Worm (Caenorhabditis elegans) whole organism, late embryonic: ENCODE results near the gene lrch-1.

ENCODE experiments used
- F13H6.1 ChIP-seq: sonication (generic microtip); optimal IDR thresholded peaks from 2 replicates; lab custom pipeline; 2016; ENCODE audit warnings: missing genetic modification characterization, missing compliant biosample characterization
- K09A11.1 ChIP-seq: sonication (generic microtip); optimal IDR thresholded peaks from 2 replicates; lab custom pipeline; 2017; ENCODE audit warnings: antibody characterized with exemption, mild to moderate bottlenecking, missing genetic modification characterization, missing compliant biosample characterization; ENCODE audit not compliant: insufficient read depth
- T23F11.4 ChIP-seq: fragments of 200-800 bp; sonication (Bioruptor generic); optimal IDR thresholded peaks from 2 replicates; lab custom pipeline; 2018; ENCODE audit warnings: mild to moderate bottlenecking, missing genetic modification characterization, missing compliant biosample characterization
- Y22D7AL.16 ChIP-seq: sonication (generic microtip); optimal IDR thresholded peaks from 2 replicates; lab custom pipeline; 2016; ENCODE audit warnings: missing genetic modification characterization, missing compliant biosample characterization
- ahr-1 ChIP-seq: sonication (generic microtip); optimal IDR thresholded peaks from 2 replicates; lab custom pipeline; 2016; ENCODE audit warnings: missing genetic modification characterization, missing compliant biosample characterization
- ama-1 ChIP-seq: fragments of 150-350 bp; optimal IDR thresholded peaks from 2 replicates; lab custom pipeline; 2014
- ceh-14 ChIP-seq: sonication (generic microtip); optimal IDR thresholded peaks from 2 replicates; lab custom pipeline; 2016; ENCODE audit warnings: missing genotype, missing genetic modification characterization, missing compliant biosample characterization
- ceh-18 ChIP-seq: sonication (generic microtip); optimal IDR thresholded peaks from 2 replicates; lab custom pipeline; 2016; ENCODE audit warnings: missing genetic modification characterization, missing compliant biosample characterization
- ceh-19 ChIP-seq: fragments of 200-800 bp; sonication (Bioruptor generic); optimal IDR thresholded peaks from 2 replicates; lab custom pipeline; 2018; ENCODE audit warnings: mild to moderate bottlenecking, missing genetic modification characterization, missing compliant biosample characterization
- ceh-22 ChIP-seq: sonication (generic microtip); optimal IDR thresholded peaks from 2 replicates; lab custom pipeline; 2017; ENCODE audit warnings: missing biosample characterization, missing genetic modification characterization
- ceh-30 ChIP-seq: fragments of 150-350 bp; optimal IDR thresholded peaks from 2 replicates; lab custom pipeline; 2014; ENCODE audit warnings: missing biosample characterization, missing genetic modification characterization
- ceh-31 ChIP-seq: sonication (generic microtip); optimal IDR thresholded peaks from 2 replicates; lab custom pipeline; 2016; ENCODE audit warnings: missing genetic modification characterization, missing compliant biosample characterization
- ceh-34 ChIP-seq: sonication (generic microtip); optimal IDR thresholded peaks from 2 replicates; lab custom pipeline; 2016; ENCODE audit warnings: mild to moderate bottlenecking, missing genetic modification characterization, missing compliant biosample characterization
- ceh-45 ChIP-seq: fragments of 200-800 bp; sonication (Bioruptor generic); IDR thresholded peaks from 2 replicates; pipeline ENCODE4 v1.3.6; 2022; ENCODE audit warnings: missing genetic modification reagents, missing genetic modification characterization, missing compliant biosample characterization
- ceh-6 ChIP-seq: fragments of 200-800 bp; sonication (Bioruptor generic); optimal IDR thresholded peaks from 2 replicates; lab custom pipeline; 2018; ENCODE audit warnings: mild to moderate bottlenecking, missing genetic modification characterization, missing compliant biosample characterization
- che-1 ChIP-seq: sonication (generic microtip); optimal IDR thresholded peaks from 2 replicates; lab custom pipeline; 2016; ENCODE audit warnings: mild to moderate bottlenecking, missing genetic modification characterization, missing compliant biosample characterization
- dve-1 ChIP-seq: sonication (generic microtip); optimal IDR thresholded peaks from 2 replicates; lab custom pipeline; 2017; ENCODE audit warnings: antibody characterized with exemption, mild to moderate bottlenecking, missing genetic modification characterization, missing compliant biosample characterization
- elt-2 ChIP-seq: sonication (generic microtip); optimal IDR thresholded peaks from 2 replicates; lab custom pipeline; 2016; ENCODE audit warnings: missing genetic modification reagents, missing genetic modification characterization, missing compliant biosample characterization
- ets-4 ChIP-seq: sonication (generic microtip); optimal IDR thresholded peaks from 2 replicates; lab custom pipeline; 2016; ENCODE audit warnings: missing genetic modification characterization, missing compliant biosample characterization
- fax-1 ChIP-seq: sonication (generic microtip); optimal IDR thresholded peaks from 2 replicates; lab custom pipeline; 2016; ENCODE audit warnings: missing genotype, missing genetic modification characterization, missing compliant biosample characterization
- fkh-6 ChIP-seq: sonication (generic microtip); optimal IDR thresholded peaks from 2 replicates; lab custom pipeline; 2016; ENCODE audit warnings: missing genetic modification characterization, missing compliant biosample characterization
- hlh-13 ChIP-seq: fragments of 200-800 bp; sonication (Bioruptor generic); optimal IDR thresholded peaks from 2 replicates; lab custom pipeline; 2018; ENCODE audit warnings: mild to moderate bottlenecking, missing genetic modification characterization, missing compliant biosample characterization
- hlh-6 ChIP-seq: sonication (generic microtip); optimal IDR thresholded peaks from 2 replicates; lab custom pipeline; 2016; ENCODE audit warnings: missing genotype, missing genetic modification characterization, missing compliant biosample characterization
- hlh-8 ChIP-seq: sonication (generic microtip); optimal IDR thresholded peaks from 2 replicates; lab custom pipeline; 2016; ENCODE audit warnings: missing genotype, missing genetic modification characterization, missing compliant biosample characterization
- lin-11 ChIP-seq: fragments of 200-800 bp; sonication (Bioruptor generic); optimal IDR thresholded peaks from 2 replicates; lab custom pipeline; 2018; ENCODE audit warnings: mild to moderate bottlenecking, missing genetic modification characterization, missing compliant biosample characterization
- mec-3 ChIP-seq: sonication (generic microtip); optimal IDR thresholded peaks from 2 replicates; lab custom pipeline; 2016; ENCODE audit warnings: borderline replicate concordance, missing genetic modification characterization, missing compliant biosample characterization
- nhr-11 ChIP-seq: fragments of 150-350 bp; optimal IDR thresholded peaks from 2 replicates; lab custom pipeline; 2014; ENCODE audit warnings: missing biosample characterization, missing genetic modification characterization
- nhr-232 ChIP-seq: sonication (generic microtip); optimal IDR thresholded peaks from 2 replicates; lab custom pipeline; 2016; ENCODE audit warnings: missing genetic modification characterization, missing compliant biosample characterization
- npax-4 ChIP-seq: sonication (generic microtip); optimal IDR thresholded peaks from 2 replicates; lab custom pipeline; 2016; ENCODE audit warnings: missing genetic modification characterization, missing compliant biosample characterization
- pag-3 ChIP-seq: sonication (generic microtip); optimal IDR thresholded peaks from 2 replicates; lab custom pipeline; 2016; ENCODE audit warnings: missing compliant biosample characterization, missing genetic modification characterization, borderline replicate concordance
- pha-4 ChIP-seq: fragments of 150-350 bp; optimal IDR thresholded peaks from 2 replicates; lab custom pipeline; 2018; ENCODE audit warnings: missing biosample characterization, missing genetic modification reagents, missing genetic modification characterization
- pqm-1 ChIP-seq: sonication (generic microtip); optimal IDR thresholded peaks from 2 replicates; lab custom pipeline; 2016; ENCODE audit warnings: missing genetic modification characterization, missing compliant biosample characterization
- pros-1 ChIP-seq: fragments of 150-350 bp; optimal IDR thresholded peaks from 2 replicates; lab custom pipeline; 2014; ENCODE audit warnings: missing biosample characterization, missing genetic modification reagents, missing genetic modification characterization
- ref-2 ChIP-seq: sonication (generic microtip); optimal IDR thresholded peaks from 2 replicates; lab custom pipeline; 2016; ENCODE audit warnings: missing genetic modification characterization, missing compliant biosample characterization
- sox-2 ChIP-seq: fragments of 200-800 bp; sonication (Bioruptor generic); IDR thresholded peaks from 2 replicates; pipeline ENCODE4 v1.3.6; 2022; ENCODE audit warnings: missing genetic modification reagents, missing genetic modification characterization, missing compliant biosample characterization
- sox-4 ChIP-seq: sonication (generic microtip); optimal IDR thresholded peaks from 2 replicates; lab custom pipeline; 2017; ENCODE audit warnings: mild to moderate bottlenecking, missing genetic modification characterization, inconsistent platforms, missing compliant biosample characterization
- syd-9 ChIP-seq: sonication (generic microtip); optimal IDR thresholded peaks from 2 replicates; lab custom pipeline; 2016; ENCODE audit warnings: mild to moderate bottlenecking, missing genetic modification characterization, moderate library complexity, missing compliant biosample characterization
- tbx-7 ChIP-seq: sonication (generic microtip); optimal IDR thresholded peaks from 2 replicates; lab custom pipeline; 2016; ENCODE audit warnings: missing genotype, missing genetic modification characterization, missing compliant biosample characterization
- ttx-3 ChIP-seq: sonication (generic microtip); optimal IDR thresholded peaks from 2 replicates; lab custom pipeline; 2016; ENCODE audit warnings: missing genetic modification reagents, missing genetic modification characterization, missing compliant biosample characterization
- unc-3 ChIP-seq, 2 experiments: fragments of 200-800 bp in 1 of 2; sonication (Bioruptor generic) in 1 of 2; sonication (generic microtip) in 1 of 2; conservative IDR thresholded peaks in 1 of 2; optimal IDR thresholded peaks in 1 of 2; 2 replicates each; pipeline versions ENCODE4 v1.3.6 to Lab custom; 2016 to 2022; ENCODE audit warnings: missing compliant biosample characterization in 2 of 2, missing genetic modification characterization in 2 of 2, missing genetic modification reagents in 1 of 2
- unc-42 ChIP-seq: sonication (generic microtip); optimal IDR thresholded peaks from 2 replicates; lab custom pipeline; 2016; ENCODE audit warnings: missing genotype, missing genetic modification characterization, missing compliant biosample characterization
- unc-55 ChIP-seq: sonication (generic microtip); optimal IDR thresholded peaks from 2 replicates; lab custom pipeline; 2017; ENCODE audit warnings: missing biosample characterization, missing genetic modification reagents, missing genetic modification characterization
- unc-86 ChIP-seq: sonication (generic microtip); optimal IDR thresholded peaks from 2 replicates; lab custom pipeline; 2016; ENCODE audit warnings: missing genetic modification characterization, missing compliant biosample characterization
- zip-5 ChIP-seq: sonication (generic microtip); optimal IDR thresholded peaks from 2 replicates; lab custom pipeline; 2016; ENCODE audit warnings: missing genetic modification characterization, missing compliant biosample characterization

Gene lrch-1

DNA sequence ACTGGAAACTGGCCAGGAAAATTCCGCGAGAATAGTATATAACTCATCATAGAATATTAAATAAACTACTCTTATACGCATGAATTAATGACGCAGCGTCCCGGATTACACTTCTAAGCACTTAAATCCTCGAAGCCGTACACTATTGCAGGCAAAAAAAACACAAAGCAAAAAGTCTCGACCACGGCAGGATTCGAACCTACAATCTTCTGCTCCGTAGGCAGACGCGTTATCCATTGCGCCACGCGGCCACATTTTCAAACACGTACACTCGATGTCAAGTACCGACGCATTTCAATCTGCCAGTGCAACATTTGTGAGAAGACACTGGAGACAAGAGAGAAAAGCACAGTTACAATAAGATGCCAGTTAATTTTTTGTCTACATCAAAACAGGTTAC, 3.4 kb upstream of the lrch-1 start (continued):
- TF ChIP-seq ahr-1 (tag; lab: Kevin White, UChicago) (no peak), ceh-34 (tag; lab: Kevin White, UChicago) (peak; percentile 32), tbx-7 (tag; lab: Kevin White, UChicago) (no peak), ceh-6 (peak; percentile 69), che-1 (tag; lab: Kevin White, UChicago) (peak; percentile 62), npax-4 (no peak), dve-1 (tag; lab: Kevin White, UChicago) (peak; percentile 63), sox-4 (no peak), lin-11 (peak; percentile 35), syd-9 (tag; lab: Kevin White, UChicago) (peak; percentile 52), hlh-13 (GFP tag; lab: Kevin White, UChicago) (peak; percentile 35), fkh-6 (tag; lab: Kevin White, UChicago) (peak; percentile 2), ceh-45 (peak; percentile 53; the same call in 1 of the 2 replicates), unc-86 (tag; lab: Kevin White, UChicago) (no peak), pros-1 (tag; lab: Kevin White, UChicago) (no peak), fax-1 (tag; lab: Kevin White, UChicago) (peak; percentile 48), unc-55 (GFP tag; lab: Kevin White, UChicago) (no peak), pqm-1 (tag; lab: Kevin White, UChicago) (no peak), K09A11.1 (tag; lab: Kevin White, UChicago) (no peak), ets-4 (tag; lab: Kevin White, UChicago) (no peak), mec-3 (no peak), pag-3 (tag; lab: Kevin White, UChicago) (no peak)

DNA sequence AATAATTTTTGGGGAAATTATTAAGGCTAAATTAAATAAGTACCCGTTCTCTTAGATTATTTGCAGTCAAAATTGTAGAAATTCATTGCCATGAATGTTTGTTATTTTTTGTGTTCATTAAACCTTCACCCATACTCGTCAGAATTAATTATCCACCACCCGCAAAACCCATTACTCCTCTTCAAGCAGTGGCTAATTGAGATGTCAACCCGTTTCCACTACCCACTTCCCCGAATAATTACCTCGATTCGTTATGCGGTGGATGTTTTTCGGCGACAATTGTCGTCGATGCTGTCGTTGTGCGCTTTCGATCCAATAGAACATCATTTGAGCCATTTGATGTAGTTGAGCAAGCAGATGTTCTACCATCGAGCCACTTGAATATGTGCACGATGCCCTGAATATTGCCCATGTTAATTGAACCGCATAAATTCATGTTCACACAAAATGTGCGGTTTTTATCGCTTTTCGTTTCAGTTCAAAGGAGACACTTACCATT, 5.1 kb downstream of the lrch-1 start:
- TF ChIP-seq ceh-18 (tag; lab: Kevin White, UChicago) (no peak), ceh-31 (tag; lab: Kevin White, UChicago) (peak; percentile 33), Y22D7AL.16 (tag; lab: Kevin White, UChicago) (no peak), elt-2 (no peak), ceh-19 (GFP tag; lab: Kevin White, UChicago) (no peak), pha-4 (tag; lab: Kevin White, UChicago) (no peak), unc-42 (tag; lab: Kevin White, UChicago) (peak; percentile 77), ahr-1 (tag; lab: Kevin White, UChicago) (no peak)

DNA sequence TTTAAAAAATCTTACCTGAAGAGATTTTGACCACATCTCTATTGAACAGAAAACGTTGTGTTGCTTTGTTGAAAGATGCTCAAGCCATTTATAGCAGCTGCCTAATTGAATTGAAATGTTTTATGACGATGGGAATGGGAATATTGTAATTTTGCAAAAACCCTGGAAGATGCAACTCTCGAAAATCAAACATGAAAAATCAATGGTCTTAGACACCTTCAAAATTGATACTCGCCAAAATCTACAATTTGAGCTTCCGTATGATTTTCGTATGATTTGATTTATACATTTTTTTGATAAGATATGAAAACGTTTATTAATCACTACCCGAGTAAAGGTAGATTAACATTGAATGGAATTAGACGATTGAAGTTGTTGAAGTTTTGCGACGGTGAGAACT, 8.0 kb downstream of the lrch-1 start, which contains the start of gene C14F11.7:
Gene C14F11.7, minus strand, starts transcription at position 101 of the 400 bp plus-strand sequence.
- TF ChIP-seq syd-9 (tag; lab: Kevin White, UChicago) (no peak), ama-1 (no peak), T23F11.4 (no peak), F13H6.1 (tag; lab: Kevin White, UChicago) (no peak), che-1 (tag; lab: Kevin White, UChicago) (no peak)

DNA sequence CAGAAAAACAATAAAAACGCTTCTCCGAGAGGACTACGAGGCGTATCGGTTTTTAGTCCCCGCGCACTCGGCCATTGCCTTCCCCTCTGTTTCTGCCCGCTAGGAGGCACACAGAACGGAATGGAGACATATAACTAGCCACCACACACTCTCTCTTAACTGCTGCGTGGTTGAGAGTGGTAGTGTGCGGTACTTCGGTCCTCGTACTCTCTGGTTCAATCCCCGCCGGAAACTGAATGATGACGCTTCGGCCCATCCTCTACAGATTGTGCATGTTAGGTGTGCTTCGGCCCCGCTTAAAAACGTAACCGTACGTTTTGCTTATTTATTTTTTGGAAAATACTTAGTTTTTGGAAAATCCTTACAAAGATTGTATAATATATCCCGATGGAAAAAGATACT, 8.8 kb downstream of the lrch-1 start, which contains the start of gene T13C5.6:
Gene T13C5.6, minus strand, starts transcription at position 1 of the 402 bp plus-strand sequence.
- peak; percentile 98 for TF ChIP-seq hlh-6 (tag; lab: Kevin White, UChicago)
- peak; percentile 95 for TF ChIP-seq ttx-3
- peak; percentile 92 for TF ChIP-seq ceh-45
- TF ChIP-seq ref-2 (tag; lab: Kevin White, UChicago): peak; percentile 98
- peak; percentile 94 for TF ChIP-seq npax-4
- TF ChIP-seq ceh-18 (tag; lab: Kevin White, UChicago): peak; percentile 97
- peak; percentile 82 for TF ChIP-seq K09A11.1 (tag; lab: Kevin White, UChicago)
- no peak for TF ChIP-seq pha-4 (tag; lab: Kevin White, UChicago)
- peak; percentile 96 for TF ChIP-seq pag-3 (tag; lab: Kevin White, UChicago)
- peak; percentile 96 for TF ChIP-seq sox-2 (GFP tag; lab: Robert Waterston, UW)
- TF ChIP-seq nhr-11 (tag; lab: Kevin White, UChicago): no peak
- peak; percentile 96 for TF ChIP-seq hlh-13 (GFP tag; lab: Kevin White, UChicago)
- TF ChIP-seq unc-3 (GFP tag; conservative IDR thresholded peaks at IDR 0.05; lab: Robert Waterston, UW): peak; percentile 98
- TF ChIP-seq unc-3 (tag; optimal IDR thresholded peaks at IDR 0.05; lab: Kevin White, UChicago): peak; percentile 95
- TF ChIP-seq unc-86 (tag; lab: Kevin White, UChicago): peak; percentile 97
- peak; percentile 95 for TF ChIP-seq Y22D7AL.16 (tag; lab: Kevin White, UChicago)
- peak; percentile 96 for TF ChIP-seq ets-4 (tag; lab: Kevin White, UChicago)
- TF ChIP-seq hlh-8: peak; percentile 97
- TF ChIP-seq ceh-30: peak; percentile 97
- TF ChIP-seq elt-2: peak; percentile 98
- TF ChIP-seq ceh-34 (tag; lab: Kevin White, UChicago): peak; percentile 98
- peak; percentile 91 for TF ChIP-seq zip-5 (tag; lab: Kevin White, UChicago)
- TF ChIP-seq pqm-1 (tag; lab: Kevin White, UChicago): peak; percentile 92
- peak; percentile 97 for TF ChIP-seq ceh-14 (tag; lab: Kevin White, UChicago)
- TF ChIP-seq F13H6.1 (tag; lab: Kevin White, UChicago): peak; percentile 96
- peak; percentile 96 for TF ChIP-seq nhr-232 (tag; lab: Kevin White, UChicago)
- TF ChIP-seq ceh-22 (tag; lab: Kevin White, UChicago): peak; percentile 58
